Fruit fly (Drosophila melanogaster) S2 (cell line): ENCODE measurements around the gene PLCXD.

Experiments used
- CG8478 ChIP-seq: fragments of >200 bp; optimal IDR thresholded peaks from 2 replicates; lab custom pipeline; 2018
- CTCF ChIP-seq, 2 experiments: fragments of >200 bp; optimal IDR thresholded peaks; 2 replicates each; lab custom pipeline; 2018

- TF ChIP-seq CG8478 (lab: Kevin White, UChicago) (no peak), CTCF (optimal IDR thresholded peaks at IDR 0.05; lab: Kevin White, UChicago) (no peak)
Measured at dm6 chr2L:12027435-12027834, 21.8 kb upstream of the PLCXD start, which contains the start of gene dmGlut.
